Worm (Caenorhabditis elegans) whole organism, midembryonic: ENCODE measurements around the gene srz-79.
A peak's percentile ranks its signal among the peaks of the same experiment; 100 is the strongest.

ENCODE experiments used
- flt-1 ChIP-seq: fragments of 200-800 bp; sonication (Bioruptor generic); IDR thresholded peaks from 2 replicates; pipeline ENCODE4 v1.3.6; 2022; ENCODE audit warnings: missing genetic modification characterization, missing compliant biosample characterization
- klf-2 ChIP-seq: fragments of 200-800 bp; sonication (Bioruptor generic); conservative IDR thresholded peaks from 2 replicates; pipeline ENCODE4 v1.3.6; 2022; ENCODE audit warnings: missing genetic modification reagents, missing genetic modification characterization, missing compliant biosample characterization
- ztf-23 ChIP-seq: fragments of 200-800 bp; sonication (Bioruptor generic); IDR thresholded peaks from 2 replicates; pipeline ENCODE4 v1.3.6; 2022; ENCODE audit warnings: missing genetic modification reagents, missing genetic modification characterization, missing compliant biosample characterization

ce11 chrIV:3521710-3522109 is 28.3 kb downstream of the srz-79 start:
- TF ChIP-seq ztf-23 (GFP tag; lab: Robert Waterston, UW) (no peak), flt-1 (GFP tag; lab: Robert Waterston, UW) (peak; percentile 41; the same call in 1 of the 2 replicates), klf-2 (GFP tag; lab: Robert Waterston, UW) (no peak)
